Fruit fly (Drosophila melanogaster) whole organism, embryonic: Measurements from ENCODE around the gene tj.

Source experiments
- Ada2b ChIP-seq: fragments of 200-800 bp; sonication (Bioruptor generic); IDR thresholded peaks from 2 replicates; pipeline ENCODE4 v1.3.6; 2022; ENCODE audit warnings: missing biosample characterization, missing genetic modification characterization
- Bteb2 ChIP-seq: fragments of 200-800 bp; sonication (Bioruptor generic); optimal IDR thresholded peaks from 2 replicates; lab custom pipeline; 2016; ENCODE audit warnings: missing biosample characterization, missing genetic modification characterization
- CG11696 ChIP-seq: fragments of 200-800 bp; sonication (Bioruptor generic); IDR thresholded peaks from 2 replicates; pipeline ENCODE4 v1.3.6; 2022; ENCODE audit warnings: missing biosample characterization, missing genetic modification characterization
- CG12769 ChIP-seq: fragments of 200-800 bp; sonication (Bioruptor generic); optimal IDR thresholded peaks from 2 replicates; lab custom pipeline; 2019; ENCODE audit warnings: missing biosample characterization, mild to moderate bottlenecking, missing genetic modification characterization, moderate library complexity
- CG15514 ChIP-seq: fragments of 200-800 bp; sonication (Bioruptor generic); optimal IDR thresholded peaks from 3 replicates; lab custom pipeline; 2017; ENCODE audit warnings: missing biosample characterization, missing genetic modification characterization, mild to moderate bottlenecking, moderate library complexity, missing genetic modification reagents
- CG1603 ChIP-seq: fragments of 200-800 bp; sonication (Bioruptor generic); optimal IDR thresholded peaks from 2 replicates; lab custom pipeline; 2019; ENCODE audit warnings: missing biosample characterization, mild to moderate bottlenecking, missing genetic modification characterization, moderate library complexity
- CG16863 ChIP-seq: fragments of 200-800 bp; sonication (Bioruptor generic); optimal IDR thresholded peaks from 3 replicates; lab custom pipeline; 2016; ENCODE audit warnings: missing biosample characterization, missing genetic modification characterization
- CG2120 ChIP-seq: fragments of 200-800 bp; sonication (Bioruptor generic); optimal IDR thresholded peaks from 3 replicates; lab custom pipeline; 2016; ENCODE audit warnings: missing biosample characterization, missing genetic modification characterization
- CG2202 ChIP-seq: fragments of 200-800 bp; sonication (Bioruptor generic); optimal IDR thresholded peaks from 2 replicates; lab custom pipeline; 2018; ENCODE audit warnings: missing biosample characterization, mild to moderate bottlenecking, missing genetic modification characterization
- CG31441 ChIP-seq: fragments of 200-800 bp; sonication (Bioruptor generic); IDR thresholded peaks from 2 replicates; pipeline ENCODE4 v1.3.6; 2022; ENCODE audit warnings: missing biosample characterization, missing genetic modification characterization
- CG34224 ChIP-seq: fragments of 200-800 bp; sonication (Bioruptor generic); IDR thresholded peaks from 3 replicates; pipeline ENCODE4 v1.3.6; 2022; ENCODE audit warnings: missing biosample characterization, missing genetic modification characterization; ENCODE audit not compliant: partially characterized antibody
- CG4328 ChIP-seq: fragments of 200-800 bp; sonication (Bioruptor generic); optimal IDR thresholded peaks from 3 replicates; lab custom pipeline; 2017; ENCODE audit warnings: missing biosample characterization, missing genetic modification reagents, missing genetic modification characterization
- CG8478 ChIP-seq: fragments of >200 bp; optimal IDR thresholded peaks from 2 replicates; lab custom pipeline; 2018
- CG8944 ChIP-seq: fragments of 200-800 bp; sonication (Bioruptor generic); optimal IDR thresholded peaks from 3 replicates; lab custom pipeline; 2016; ENCODE audit warnings: missing biosample characterization, missing genetic modification characterization
- CG9932 ChIP-seq: fragments of 200-800 bp; sonication (Bioruptor generic); IDR thresholded peaks from 2 replicates; pipeline ENCODE4 v1.3.6; 2022; ENCODE audit warnings: missing biosample characterization, missing genetic modification characterization
- Camta ChIP-seq: fragments of 200-800 bp; sonication (Bioruptor generic); optimal IDR thresholded peaks from 2 replicates; lab custom pipeline; 2016; ENCODE audit warnings: missing biosample characterization, missing genetic modification characterization
- Doc3 ChIP-seq: fragments of 200-800 bp; sonication (Bioruptor generic); IDR thresholded peaks from 3 replicates; pipeline ENCODE4 v1.3.6; 2022; ENCODE audit warnings: missing biosample characterization, missing genetic modification characterization; ENCODE audit not compliant: partially characterized antibody
- E2f2 ChIP-seq: fragments of 200-800 bp; sonication (Bioruptor generic); IDR thresholded peaks from 2 replicates; pipeline ENCODE4 v1.3.6; 2022; ENCODE audit warnings: missing biosample characterization, missing genetic modification characterization
- HmgD ChIP-seq: fragments of 200-800 bp; sonication (Bioruptor generic); optimal IDR thresholded peaks from 3 replicates; lab custom pipeline; 2016; ENCODE audit warnings: missing biosample characterization, missing genetic modification characterization
- Hmr ChIP-seq: fragments of 200-800 bp; sonication (Bioruptor generic); optimal IDR thresholded peaks from 3 replicates; lab custom pipeline; 2017; ENCODE audit warnings: mild to moderate bottlenecking, missing biosample characterization, missing genetic modification reagents, missing genetic modification characterization
- MTF-1 ChIP-seq: fragments of 200-800 bp; sonication (Bioruptor generic); optimal IDR thresholded peaks from 2 replicates; lab custom pipeline; 2018; ENCODE audit warnings: missing biosample characterization, mild to moderate bottlenecking, missing genetic modification characterization, borderline replicate concordance
- Scr ChIP-seq: fragments of 200-800 bp; sonication (Bioruptor generic); IDR thresholded peaks from 2 replicates; pipeline ENCODE4 v1.3.6; 2022; ENCODE audit warnings: missing biosample characterization, missing genetic modification characterization; ENCODE audit not compliant: partially characterized antibody
- btn ChIP-seq: fragments of 200-800 bp; sonication (Bioruptor generic); optimal IDR thresholded peaks from 2 replicates; lab custom pipeline; 2016; ENCODE audit warnings: missing biosample characterization, missing genetic modification characterization
- chinmo ChIP-seq: fragments of 200-800 bp; sonication (Bioruptor generic); IDR thresholded peaks from 4 replicates; pipeline ENCODE4 v1.3.6; 2022; ENCODE audit warnings: missing biosample characterization, missing genetic modification characterization; ENCODE audit not compliant: partially characterized antibody
- crp ChIP-seq, 2 experiments: fragments of 200-800 bp; sonication (Bioruptor generic); optimal IDR thresholded peaks; 2 replicates in 1 of 2; 3 replicates in 1 of 2; lab custom pipeline; 2017; ENCODE audit warnings: missing biosample characterization in 2 of 2, missing genetic modification characterization in 2 of 2, mild to moderate bottlenecking in 1 of 2, moderate library complexity in 1 of 2
- fd3F ChIP-seq: fragments of 200-800 bp; sonication (Bioruptor generic); optimal IDR thresholded peaks from 2 replicates; lab custom pipeline; 2018; ENCODE audit warnings: missing biosample characterization, mild to moderate bottlenecking, missing genetic modification characterization, moderate library complexity
- gem ChIP-seq: fragments of 200-800 bp; sonication (Bioruptor generic); optimal IDR thresholded peaks from 2 replicates; lab custom pipeline; 2019; ENCODE audit warnings: missing biosample characterization, mild to moderate bottlenecking, missing genetic modification characterization, moderate library complexity
- h ChIP-seq: fragments of >200 bp; optimal IDR thresholded peaks from 2 replicates; lab custom pipeline; 2017
- hb ChIP-seq: fragments of 200-800 bp; sonication (Bioruptor generic); IDR thresholded peaks from 3 replicates; pipeline ENCODE4 v1.3.6; 2022; ENCODE audit warnings: missing biosample characterization, missing genetic modification characterization; ENCODE audit not compliant: partially characterized antibody
- hbn ChIP-seq: fragments of 200-800 bp; sonication (Bioruptor generic); IDR thresholded peaks from 2 replicates; pipeline ENCODE4 v1.3.6; 2022; ENCODE audit warnings: missing biosample characterization, missing genetic modification characterization; ENCODE audit not compliant: partially characterized antibody
- hkb ChIP-seq, 2 experiments: fragments of 200-800 bp in 1 of 2; fragments of >200 bp in 1 of 2; sonication (Bioruptor generic) in 1 of 2; IDR thresholded peaks in 1 of 2; optimal IDR thresholded peaks in 1 of 2; 2 replicates each; pipeline versions ENCODE4 v1.3.6 to Lab custom; 2017 to 2022; ENCODE audit warnings: missing biosample characterization in 1 of 2, missing genetic modification characterization in 1 of 2
- insv ChIP-seq, 2 experiments: fragments of 200-800 bp; sonication (Bioruptor generic); optimal IDR thresholded peaks; 3 replicates each; lab custom pipeline; 2016 to 2018; ENCODE audit warnings: missing biosample characterization in 2 of 2, missing genetic modification characterization in 2 of 2
- knrl ChIP-seq: fragments of 200-800 bp; sonication (Bioruptor generic); IDR thresholded peaks from 3 replicates; pipeline ENCODE4 v1.3.6; 2022; ENCODE audit warnings: missing biosample characterization, missing genetic modification characterization; ENCODE audit not compliant: partially characterized antibody
- lilli ChIP-seq: fragments of 200-800 bp; sonication (Bioruptor generic); optimal IDR thresholded peaks from 3 replicates; lab custom pipeline; 2016; ENCODE audit warnings: missing biosample characterization, missing genetic modification characterization
- lola ChIP-seq, 3 experiments: fragments of >200 bp in 2 of 3; fragments of 200-800 bp in 1 of 3; sonication (Bioruptor generic) in 1 of 3; optimal IDR thresholded peaks; 2 replicates each; lab custom pipeline; 2017 to 2019; ENCODE audit warnings: missing biosample characterization in 3 of 3, missing genetic modification characterization in 3 of 3, mild to moderate bottlenecking in 1 of 3, moderate library complexity in 1 of 3
- mld ChIP-seq: fragments of 200-800 bp; sonication (Bioruptor generic); IDR thresholded peaks from 3 replicates; pipeline ENCODE4 v1.3.6; 2022; ENCODE audit warnings: missing biosample characterization, missing genetic modification characterization; ENCODE audit not compliant: partially characterized antibody
- pita ChIP-seq: fragments of 200-800 bp; sonication (Bioruptor generic); optimal IDR thresholded peaks from 2 replicates; lab custom pipeline; 2017; ENCODE audit warnings: missing biosample characterization, mild to moderate bottlenecking, missing genetic modification characterization
- prd ChIP-seq, 3 experiments: fragments of >200 bp in 2 of 3; fragments of 200-800 bp in 1 of 3; sonication (Bioruptor generic) in 1 of 3; optimal IDR thresholded peaks in 2 of 3; IDR thresholded peaks in 1 of 3; 2 replicates in 2 of 3; 3 replicates in 1 of 3; pipeline versions ENCODE4 v1.3.6 to Lab custom; 2017 to 2022; ENCODE audit warnings: missing biosample characterization in 1 of 3, missing genetic modification characterization in 1 of 3
- sd ChIP-seq: fragments of 200-800 bp; sonication (Bioruptor generic); optimal IDR thresholded peaks from 3 replicates; lab custom pipeline; 2018; ENCODE audit warnings: missing biosample characterization, mild to moderate bottlenecking, missing genetic modification characterization, moderate library complexity
- sens ChIP-seq: fragments of 200-800 bp; sonication (Bioruptor generic); peaks from one replicate; lab custom pipeline; 2016; ENCODE audit warnings: missing biosample characterization, missing genetic modification characterization
- slbo ChIP-seq: fragments of 200-800 bp; sonication (Bioruptor generic); IDR thresholded peaks from 2 replicates; pipeline ENCODE4 v1.3.6; 2022; ENCODE audit warnings: missing biosample characterization, missing genetic modification characterization
- sna ChIP-seq: fragments of 200-800 bp; sonication (Bioruptor generic); IDR thresholded peaks from 2 replicates; pipeline ENCODE4 v1.3.6; 2022; ENCODE audit warnings: missing biosample characterization, missing genetic modification characterization; ENCODE audit not compliant: partially characterized antibody
- stwl ChIP-seq: fragments of 200-800 bp; sonication (Bioruptor generic); optimal IDR thresholded peaks from 3 replicates; lab custom pipeline; 2018; ENCODE audit warnings: missing biosample characterization, mild to moderate bottlenecking, missing genetic modification characterization, moderate library complexity
- sug ChIP-seq: fragments of 200-800 bp; optimal IDR thresholded peaks from 2 replicates; lab custom pipeline; 2019; ENCODE audit warnings: missing biosample characterization, mild to moderate bottlenecking, missing genetic modification characterization, moderate library complexity
- tll ChIP-seq, 2 experiments: fragments of 200-800 bp in 1 of 2; fragments of >200 bp in 1 of 2; sonication (Bioruptor generic) in 1 of 2; optimal IDR thresholded peaks; 2 replicates each; lab custom pipeline; 2017 to 2019; ENCODE audit warnings: missing biosample characterization in 2 of 2, missing genetic modification characterization in 2 of 2, mild to moderate bottlenecking in 1 of 2, moderate library complexity in 1 of 2
- tna ChIP-seq: fragments of 200-800 bp; sonication (Bioruptor generic); IDR thresholded peaks from 2 replicates; pipeline ENCODE4 v1.3.6; 2022; ENCODE audit warnings: missing biosample characterization, missing genetic modification characterization; ENCODE audit not compliant: partially characterized antibody
- vnd ChIP-seq: fragments of 200-800 bp; sonication (Bioruptor generic); IDR thresholded peaks from 3 replicates; pipeline ENCODE4 v1.3.6; 2022; ENCODE audit warnings: missing biosample characterization, missing genetic modification characterization; ENCODE audit not compliant: partially characterized antibody

The tj gene

DNA sequence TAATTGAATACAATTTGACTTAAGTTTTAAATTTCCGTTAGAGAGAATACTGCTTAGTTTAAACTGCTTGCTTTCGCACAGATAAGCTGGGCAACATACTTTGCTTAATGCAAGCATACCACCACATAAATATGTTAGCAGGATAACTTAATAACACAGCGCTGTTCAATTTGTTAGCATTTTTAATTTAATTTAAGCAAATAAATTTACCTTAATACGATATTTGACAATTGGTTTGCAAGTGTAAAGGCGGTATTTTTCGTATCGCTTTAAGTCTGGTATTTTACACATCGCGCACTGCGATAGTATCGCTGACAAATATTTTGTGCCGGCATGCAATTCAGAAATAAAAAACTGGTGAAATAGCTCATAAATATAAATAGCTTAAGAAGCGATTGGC lies 33.7 kb upstream of the tj start, which contains the start of gene RtcB (continued):
- TF ChIP-seq CG34224 (GFP tag; lab: Robert Waterston, UW) = peak; percentile 89
- peak; percentile 84 for TF ChIP-seq CG8478 (lab: Kevin White, UChicago)
- TF ChIP-seq CG11696 (GFP tag; lab: Robert Waterston, UW) = no peak
- peak; percentile 71 for TF ChIP-seq sd
- peak; percentile 30 for TF ChIP-seq CG2120 (GFP tag; lab: Kevin White, UChicago)
- TF ChIP-seq Bteb2 = no peak
- TF ChIP-seq h (lab: Kevin White, UChicago) = no peak
- peak; percentile 98 for TF ChIP-seq sna (GFP tag; lab: Robert Waterston, UW)
- peak; percentile 94 for TF ChIP-seq hbn (GFP tag; lab: Robert Waterston, UW)
- no peak for TF ChIP-seq CG4328 (GFP tag; lab: Kevin White, UChicago)
- TF ChIP-seq Camta (GFP tag; lab: Kevin White, UChicago) = peak; percentile 19
- TF ChIP-seq mld (GFP tag; lab: Robert Waterston, UW) = peak; percentile 91
- TF ChIP-seq stwl (tag; lab: Kevin White, UChicago) = peak; percentile 49
- TF ChIP-seq insv (GFP tag; optimal IDR thresholded peaks at IDR 0.05; lab: Kevin White, UChicago) = peak in 1 of 2 experiments; percentile 55
- no peak for TF ChIP-seq fd3F (GFP tag; lab: Kevin White, UChicago)
- no peak for TF ChIP-seq prd (optimal IDR thresholded peaks at IDR 0.05; lab: Kevin White, UChicago)
- 0 out of 3 replicates have a peak, but pooled peaks have one; percentile 13 for TF ChIP-seq prd (GFP tag; IDR thresholded peaks at IDR 0.05; lab: Robert Waterston, UW)
- no peak for TF ChIP-seq pita (GFP tag; lab: Kevin White, UChicago)
- peak; percentile 98 for TF ChIP-seq knrl
- peak; percentile 7 for TF ChIP-seq CG8944
- TF ChIP-seq CG15514 (GFP tag; lab: Kevin White, UChicago) = peak; percentile 54
- no peak for TF ChIP-seq btn
- peak; percentile 96; the same call in 2 of the 3 replicates for TF ChIP-seq Doc3 (GFP tag; lab: Robert Waterston, UW)
- peak; percentile 11 for TF ChIP-seq Hmr (GFP tag; lab: Kevin White, UChicago)
- no peak for TF ChIP-seq Ada2b (GFP tag; lab: Robert Waterston, UW)
- peak; percentile 74 for TF ChIP-seq E2f2 (GFP tag; lab: Robert Waterston, UW)
- peak; percentile 91 for TF ChIP-seq tna (GFP tag; lab: Robert Waterston, UW)
- TF ChIP-seq CG2202 (tag; lab: Kevin White, UChicago) = no peak
- TF ChIP-seq hb = peak; percentile 95
- peak; percentile 51 for TF ChIP-seq HmgD (GFP tag; lab: Kevin White, UChicago)
- TF ChIP-seq tll (GFP tag; optimal IDR thresholded peaks at IDR 0.05; lab: Kevin White, UChicago) = no peak
- TF ChIP-seq CG1603 (tag; lab: Kevin White, UChicago) = peak; percentile 67
- peak; percentile 1 for TF ChIP-seq hkb (optimal IDR thresholded peaks at IDR 0.05; lab: Kevin White, UChicago)
- no peak for TF ChIP-seq hkb (GFP tag; IDR thresholded peaks at IDR 0.05; lab: Robert Waterston, UW)
- peak; percentile 35; the same call in 1 of the 2 replicates for TF ChIP-seq slbo
- TF ChIP-seq CG31441 (GFP tag; lab: Robert Waterston, UW) = no peak
- TF ChIP-seq sug (tag; lab: Kevin White, UChicago) = peak; percentile 12
- TF ChIP-seq crp (GFP tag; optimal IDR thresholded peaks at IDR 0.05; lab: Kevin White, UChicago) = peak in 1 of 2 experiments; percentile 66
- TF ChIP-seq gem (tag; lab: Kevin White, UChicago) = peak; percentile 19
- peak; percentile 21 for TF ChIP-seq CG12769
- peak; percentile 97 for TF ChIP-seq vnd (GFP tag; lab: Robert Waterston, UW)
- TF ChIP-seq lilli (GFP tag; lab: Kevin White, UChicago) = peak; percentile 17
- peak; percentile 97 for TF ChIP-seq Scr (GFP tag; lab: Robert Waterston, UW)
- peak; percentile 38 for TF ChIP-seq sens (GFP tag; lab: Kevin White, UChicago)
- peak; percentile 46; the same call in 1 of the 2 replicates for TF ChIP-seq CG9932 (GFP tag; lab: Robert Waterston, UW)
- peak; percentile 87 for TF ChIP-seq chinmo
- TF ChIP-seq CG16863 (GFP tag; lab: Kevin White, UChicago) = no peak
- peak in 1 of 3 experiments; percentile 1 for TF ChIP-seq lola (GFP tag; optimal IDR thresholded peaks at IDR 0.05; lab: Kevin White, UChicago)
- TF ChIP-seq MTF-1 (GFP tag; lab: Kevin White, UChicago) = no peak
